Worm (Caenorhabditis elegans) whole organism, L3 larva: Measurements from ENCODE around the gene tmed-10.

ENCODE experiments used
- aly-2 ChIP-seq: fragments of 150-350 bp; optimal IDR thresholded peaks from 2 replicates; lab custom pipeline; 2014; ENCODE audit warnings: missing biosample characterization, missing genetic modification characterization
- ceh-9 ChIP-seq: sonication (generic microtip); optimal IDR thresholded peaks from 2 replicates; lab custom pipeline; 2018; ENCODE audit warnings: missing biosample characterization, missing genetic modification characterization
- elt-1 ChIP-seq: fragments of 150-350 bp; optimal IDR thresholded peaks from 2 replicates; lab custom pipeline; 2014; ENCODE audit warnings: missing biosample characterization, missing genetic modification characterization
- fos-1 ChIP-seq: fragments of 150-350 bp; optimal IDR thresholded peaks from 2 replicates; lab custom pipeline; 2014; ENCODE audit warnings: missing biosample characterization, missing genetic modification characterization
- nhr-11 ChIP-seq: fragments of 150-350 bp; optimal IDR thresholded peaks from 2 replicates; lab custom pipeline; 2014; ENCODE audit warnings: missing biosample characterization, missing genetic modification characterization
- nhr-12 ChIP-seq: fragments of 150-350 bp; optimal IDR thresholded peaks from 2 replicates; lab custom pipeline; 2014; ENCODE audit warnings: missing biosample characterization, missing genetic modification characterization
- nhr-23 ChIP-seq: fragments of 150-350 bp; optimal IDR thresholded peaks from 2 replicates; lab custom pipeline; 2014; ENCODE audit warnings: missing biosample characterization, missing genetic modification reagents, missing genetic modification characterization
- nhr-67 ChIP-seq: fragments of 150-350 bp; optimal IDR thresholded peaks from 2 replicates; lab custom pipeline; 2014; ENCODE audit warnings: missing biosample characterization, missing genetic modification characterization
- nhr-76 ChIP-seq: fragments of 150-350 bp; sonication (generic microtip); optimal IDR thresholded peaks from 5 replicates; lab custom pipeline; 2014; ENCODE audit warnings: missing biosample characterization, missing genetic modification characterization
- nhr-77 ChIP-seq: fragments of 150-350 bp; optimal IDR thresholded peaks from 2 replicates; lab custom pipeline; 2014; ENCODE audit warnings: missing biosample characterization, missing genetic modification characterization
- pha-4 ChIP-seq: fragments of 150-350 bp; optimal IDR thresholded peaks from 2 replicates; lab custom pipeline; 2014; ENCODE audit warnings: missing biosample characterization, missing genetic modification reagents, missing genetic modification characterization
- pqm-1 ChIP-seq: fragments of 150-350 bp; optimal IDR thresholded peaks from 2 replicates; lab custom pipeline; 2017; ENCODE audit warnings: missing biosample characterization, missing genetic modification characterization, inconsistent platforms

ce11 chrV:11375150-11375792 is 48.5 kb upstream of the tmed-10 start, which contains the start of gene cnb-1:
- TF ChIP-seq nhr-77 (no peak), fos-1 (tag; lab: Kevin White, UChicago) (no peak), pha-4 (tag; lab: Kevin White, UChicago) (peak; percentile 49), pqm-1 (peak; percentile 28), elt-1 (no peak), nhr-11 (tag; lab: Kevin White, UChicago) (no peak), nhr-67 (tag; lab: Kevin White, UChicago) (no peak), aly-2 (no peak), nhr-12 (tag; lab: Kevin White, UChicago) (no peak), ceh-9 (no peak), nhr-23 (no peak), nhr-76 (tag; lab: Kevin White, UChicago) (no peak)
